Worm (Caenorhabditis elegans) whole organism, L2 larva: ENCODE measurements around the gene C37H5.13.

ENCODE experiments used
- ama-1 ChIP-seq: fragments of 150-350 bp; optimal IDR thresholded peaks from 2 replicates; lab custom pipeline; 2018; ENCODE audit warnings: inconsistent platforms
- blmp-1 ChIP-seq: sonication (generic microtip); optimal IDR thresholded peaks from 2 replicates; lab custom pipeline; 2017; ENCODE audit warnings: missing genetic modification characterization, mild to moderate bottlenecking, missing compliant biosample characterization, antibody characterized with exemption, moderate library complexity; ENCODE audit not compliant: insufficient read depth
- egl-27 ChIP-seq: sonication (generic microtip); optimal IDR thresholded peaks from 3 replicates; lab custom pipeline; 2017; ENCODE audit warnings: missing biosample characterization, missing genetic modification reagents, missing genetic modification characterization
- fos-1 ChIP-seq: fragments of 150-350 bp; optimal IDR thresholded peaks from 2 replicates; lab custom pipeline; 2014; ENCODE audit warnings: missing biosample characterization, missing genetic modification characterization
- lin-39 ChIP-seq: fragments of 150-350 bp; optimal IDR thresholded peaks from 2 replicates; lab custom pipeline; 2014; ENCODE audit warnings: missing biosample characterization, missing genetic modification reagents, missing genetic modification characterization
- mdl-1 ChIP-seq, 2 experiments: fragments of 150-350 bp in 1 of 2; sonication (generic microtip) in 1 of 2; optimal IDR thresholded peaks; 2 replicates each; lab custom pipeline; 2017; ENCODE audit warnings: missing biosample characterization in 2 of 2, missing genetic modification characterization in 2 of 2
- nhr-12 ChIP-seq: fragments of 150-350 bp; optimal IDR thresholded peaks from 2 replicates; lab custom pipeline; 2014; ENCODE audit warnings: missing biosample characterization, missing genetic modification characterization
- nhr-23 ChIP-seq: fragments of 150-350 bp; optimal IDR thresholded peaks from 2 replicates; lab custom pipeline; 2014; ENCODE audit warnings: missing biosample characterization, missing genetic modification reagents, missing genetic modification characterization
- skn-1 ChIP-seq: sonication (generic microtip); optimal IDR thresholded peaks from 2 replicates; lab custom pipeline; 2017; ENCODE audit warnings: missing biosample characterization, missing genetic modification characterization
- unc-39 ChIP-seq: fragments of 150-350 bp; optimal IDR thresholded peaks from 2 replicates; lab custom pipeline; 2014; ENCODE audit warnings: missing biosample characterization, missing genetic modification characterization
- unc-62 ChIP-seq: fragments of 150-350 bp; optimal IDR thresholded peaks from 2 replicates; lab custom pipeline; 2014; ENCODE audit warnings: missing biosample characterization, missing genetic modification reagents, missing genetic modification characterization
- ztf-4 ChIP-seq: fragments of 150-350 bp; optimal IDR thresholded peaks from 2 replicates; lab custom pipeline; 2014; ENCODE audit warnings: missing biosample characterization, missing genetic modification characterization

DNA sequence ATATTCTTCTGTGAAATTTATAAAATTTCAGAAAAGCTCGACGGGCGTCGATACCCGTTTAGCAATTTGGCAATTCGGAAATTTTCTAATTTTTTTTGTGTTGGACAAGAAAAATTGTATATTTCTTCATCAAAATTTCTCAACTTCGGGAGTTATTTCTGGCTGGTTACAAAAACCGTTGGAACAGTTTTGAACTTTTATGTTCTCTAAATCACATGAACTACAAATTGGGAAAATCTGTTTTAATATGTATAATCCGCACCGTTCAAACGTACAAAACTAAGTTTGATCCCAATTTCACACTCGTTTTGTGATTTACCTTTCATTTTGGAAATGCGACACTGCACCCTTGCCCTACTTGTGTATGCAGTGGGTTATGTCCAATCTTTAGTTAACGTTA, 22.6 kb upstream of the C37H5.13 start, which contains the start of gene T19H12.3:
- TF ChIP-seq unc-39 (tag; lab: Kevin White, UChicago), result no peak
- no peak for TF ChIP-seq egl-27
- no peak for TF ChIP-seq nhr-23
- TF ChIP-seq ama-1 (lab: Kevin White, UChicago), result no peak
- no peak for TF ChIP-seq unc-62 (GFP tag; lab: Kevin White, UChicago)
- TF ChIP-seq lin-39 (tag; lab: Kevin White, UChicago), result no peak
- no peak for TF ChIP-seq mdl-1 (tag; optimal IDR thresholded peaks at IDR 0.05; lab: Kevin White, UChicago)
- no peak for TF ChIP-seq nhr-12 (tag; lab: Kevin White, UChicago)
- no peak for TF ChIP-seq fos-1 (tag; lab: Kevin White, UChicago)
- TF ChIP-seq blmp-1 (tag; lab: Kevin White, UChicago), result no peak
- TF ChIP-seq ztf-4 (tag; lab: Kevin White, UChicago), result no peak
- TF ChIP-seq skn-1, result no peak
